Worm (Caenorhabditis elegans) whole organism, late embryonic: ENCODE results near the gene npr-8.

ENCODE experiments used
- C08G9.2 ChIP-seq: sonication (generic microtip); optimal IDR thresholded peaks from 2 replicates; lab custom pipeline; 2016; ENCODE audit warnings: mild to moderate bottlenecking, missing genetic modification characterization, moderate library complexity, missing compliant biosample characterization
- F13H6.1 ChIP-seq: sonication (generic microtip); optimal IDR thresholded peaks from 2 replicates; lab custom pipeline; 2016; ENCODE audit warnings: missing genetic modification characterization, missing compliant biosample characterization
- K02D7.2 ChIP-seq: sonication (generic microtip); optimal IDR thresholded peaks from 2 replicates; lab custom pipeline; 2017; ENCODE audit warnings: mild to moderate bottlenecking, missing genetic modification characterization, missing compliant biosample characterization
- K09A11.1 ChIP-seq: sonication (generic microtip); optimal IDR thresholded peaks from 2 replicates; lab custom pipeline; 2017; ENCODE audit warnings: antibody characterized with exemption, mild to moderate bottlenecking, missing genetic modification characterization, missing compliant biosample characterization; ENCODE audit not compliant: insufficient read depth
- T23F11.4 ChIP-seq: fragments of 200-800 bp; sonication (Bioruptor generic); optimal IDR thresholded peaks from 2 replicates; lab custom pipeline; 2018; ENCODE audit warnings: mild to moderate bottlenecking, missing genetic modification characterization, missing compliant biosample characterization
- ahr-1 ChIP-seq: sonication (generic microtip); optimal IDR thresholded peaks from 2 replicates; lab custom pipeline; 2016; ENCODE audit warnings: missing genetic modification characterization, missing compliant biosample characterization
- ama-1 ChIP-seq: fragments of 150-350 bp; optimal IDR thresholded peaks from 2 replicates; lab custom pipeline; 2014
- ceh-18 ChIP-seq: sonication (generic microtip); optimal IDR thresholded peaks from 2 replicates; lab custom pipeline; 2016; ENCODE audit warnings: missing genetic modification characterization, missing compliant biosample characterization
- ceh-2 ChIP-seq: sonication (generic microtip); optimal IDR thresholded peaks from 2 replicates; lab custom pipeline; 2016; ENCODE audit warnings: missing genotype, missing genetic modification characterization, missing compliant biosample characterization
- ceh-24 ChIP-seq: sonication (generic microtip); optimal IDR thresholded peaks from 2 replicates; lab custom pipeline; 2016; ENCODE audit warnings: mild to moderate bottlenecking, missing genetic modification characterization, missing compliant biosample characterization
- ceh-30 ChIP-seq: fragments of 150-350 bp; optimal IDR thresholded peaks from 2 replicates; lab custom pipeline; 2014; ENCODE audit warnings: missing biosample characterization, missing genetic modification characterization
- ceh-31 ChIP-seq: sonication (generic microtip); optimal IDR thresholded peaks from 2 replicates; lab custom pipeline; 2016; ENCODE audit warnings: missing genetic modification characterization, missing compliant biosample characterization
- ceh-34 ChIP-seq: sonication (generic microtip); optimal IDR thresholded peaks from 2 replicates; lab custom pipeline; 2016; ENCODE audit warnings: mild to moderate bottlenecking, missing genetic modification characterization, missing compliant biosample characterization
- ceh-45 ChIP-seq: fragments of 200-800 bp; sonication (Bioruptor generic); IDR thresholded peaks from 2 replicates; pipeline ENCODE4 v1.3.6; 2022; ENCODE audit warnings: missing genetic modification reagents, missing genetic modification characterization, missing compliant biosample characterization
- ceh-6 ChIP-seq: fragments of 200-800 bp; sonication (Bioruptor generic); optimal IDR thresholded peaks from 2 replicates; lab custom pipeline; 2018; ENCODE audit warnings: mild to moderate bottlenecking, missing genetic modification characterization, missing compliant biosample characterization
- ceh-9 ChIP-seq: sonication (generic microtip); optimal IDR thresholded peaks from 2 replicates; lab custom pipeline; 2016; ENCODE audit warnings: mild to moderate bottlenecking, missing genetic modification characterization, inconsistent platforms, missing compliant biosample characterization
- che-1 ChIP-seq: sonication (generic microtip); optimal IDR thresholded peaks from 2 replicates; lab custom pipeline; 2016; ENCODE audit warnings: mild to moderate bottlenecking, missing genetic modification characterization, missing compliant biosample characterization
- elt-2 ChIP-seq: sonication (generic microtip); optimal IDR thresholded peaks from 2 replicates; lab custom pipeline; 2016; ENCODE audit warnings: missing genetic modification reagents, missing genetic modification characterization, missing compliant biosample characterization
- elt-4 ChIP-seq: sonication (generic microtip); optimal IDR thresholded peaks from 2 replicates; lab custom pipeline; 2016; ENCODE audit warnings: missing genetic modification characterization, missing compliant biosample characterization
- ets-4 ChIP-seq: sonication (generic microtip); optimal IDR thresholded peaks from 2 replicates; lab custom pipeline; 2016; ENCODE audit warnings: missing genetic modification characterization, missing compliant biosample characterization
- eyg-1 ChIP-seq: sonication (generic microtip); optimal IDR thresholded peaks from 2 replicates; lab custom pipeline; 2016; ENCODE audit warnings: missing genotype, missing genetic modification characterization, missing compliant biosample characterization
- fax-1 ChIP-seq: sonication (generic microtip); optimal IDR thresholded peaks from 2 replicates; lab custom pipeline; 2016; ENCODE audit warnings: missing genotype, missing genetic modification characterization, missing compliant biosample characterization
- fkh-6 ChIP-seq: sonication (generic microtip); optimal IDR thresholded peaks from 2 replicates; lab custom pipeline; 2016; ENCODE audit warnings: missing genetic modification characterization, missing compliant biosample characterization
- gmeb-2 ChIP-seq: sonication (generic microtip); optimal IDR thresholded peaks from 2 replicates; lab custom pipeline; 2016; ENCODE audit warnings: missing genetic modification characterization, inconsistent platforms, missing compliant biosample characterization
- hlh-13 ChIP-seq: fragments of 200-800 bp; sonication (Bioruptor generic); optimal IDR thresholded peaks from 2 replicates; lab custom pipeline; 2018; ENCODE audit warnings: mild to moderate bottlenecking, missing genetic modification characterization, missing compliant biosample characterization
- hlh-15 ChIP-seq: sonication (generic microtip); optimal IDR thresholded peaks from 2 replicates; lab custom pipeline; 2016; ENCODE audit warnings: missing genetic modification characterization, missing compliant biosample characterization
- hlh-30 ChIP-seq: sonication (generic microtip); optimal IDR thresholded peaks from 2 replicates; lab custom pipeline; 2017; ENCODE audit warnings: antibody characterized with exemption, missing genetic modification characterization, missing compliant biosample characterization; ENCODE audit not compliant: insufficient read depth
- lim-6 ChIP-seq: sonication (generic microtip); optimal IDR thresholded peaks from 2 replicates; lab custom pipeline; 2016; ENCODE audit warnings: missing genetic modification characterization, missing compliant biosample characterization
- lin-11 ChIP-seq: fragments of 200-800 bp; sonication (Bioruptor generic); optimal IDR thresholded peaks from 2 replicates; lab custom pipeline; 2018; ENCODE audit warnings: mild to moderate bottlenecking, missing genetic modification characterization, missing compliant biosample characterization
- mec-3 ChIP-seq: sonication (generic microtip); optimal IDR thresholded peaks from 2 replicates; lab custom pipeline; 2016; ENCODE audit warnings: borderline replicate concordance, missing genetic modification characterization, missing compliant biosample characterization
- nhr-232 ChIP-seq: sonication (generic microtip); optimal IDR thresholded peaks from 2 replicates; lab custom pipeline; 2016; ENCODE audit warnings: missing genetic modification characterization, missing compliant biosample characterization
- npax-4 ChIP-seq: sonication (generic microtip); optimal IDR thresholded peaks from 2 replicates; lab custom pipeline; 2016; ENCODE audit warnings: missing genetic modification characterization, missing compliant biosample characterization
- odd-2 ChIP-seq: sonication (generic microtip); optimal IDR thresholded peaks from 2 replicates; lab custom pipeline; 2017; ENCODE audit warnings: antibody characterized with exemption, mild to moderate bottlenecking, missing genetic modification characterization, missing compliant biosample characterization
- pax-1 ChIP-seq: fragments of 150-350 bp; optimal IDR thresholded peaks from 2 replicates; lab custom pipeline; 2014; ENCODE audit warnings: missing biosample characterization, missing genetic modification characterization
- pha-2 ChIP-seq: sonication (generic microtip); optimal IDR thresholded peaks from 2 replicates; lab custom pipeline; 2017; ENCODE audit warnings: mild to moderate bottlenecking, missing genetic modification characterization, missing compliant biosample characterization
- pha-4 ChIP-seq: fragments of 150-350 bp; optimal IDR thresholded peaks from 2 replicates; lab custom pipeline; 2018; ENCODE audit warnings: missing biosample characterization, missing genetic modification reagents, missing genetic modification characterization
- sdc-2 ChIP-seq: sonication (generic microtip); optimal IDR thresholded peaks from 2 replicates; lab custom pipeline; 2016; ENCODE audit warnings: missing genotype, missing genetic modification characterization, missing compliant biosample characterization
- sox-4 ChIP-seq: sonication (generic microtip); optimal IDR thresholded peaks from 2 replicates; lab custom pipeline; 2017; ENCODE audit warnings: mild to moderate bottlenecking, missing genetic modification characterization, inconsistent platforms, missing compliant biosample characterization
- tbx-7 ChIP-seq: sonication (generic microtip); optimal IDR thresholded peaks from 2 replicates; lab custom pipeline; 2016; ENCODE audit warnings: missing genotype, missing genetic modification characterization, missing compliant biosample characterization
- unc-55 ChIP-seq: sonication (generic microtip); optimal IDR thresholded peaks from 2 replicates; lab custom pipeline; 2017; ENCODE audit warnings: missing biosample characterization, missing genetic modification reagents, missing genetic modification characterization
- unc-86 ChIP-seq: sonication (generic microtip); optimal IDR thresholded peaks from 2 replicates; lab custom pipeline; 2016; ENCODE audit warnings: missing genetic modification characterization, missing compliant biosample characterization
- zip-5 ChIP-seq: sonication (generic microtip); optimal IDR thresholded peaks from 2 replicates; lab custom pipeline; 2016; ENCODE audit warnings: missing genetic modification characterization, missing compliant biosample characterization

Gene npr-8

ce11 chrX:7404551-7404950 is 27.4 kb downstream of the npr-8 start:
- TF ChIP-seq elt-4 (tag; lab: Kevin White, UChicago) (no peak), ahr-1 (tag; lab: Kevin White, UChicago) (no peak), pax-1 (tag; lab: Kevin White, UChicago) (no peak), fax-1 (tag; lab: Kevin White, UChicago) (no peak), che-1 (no peak), C08G9.2 (tag; lab: Kevin White, UChicago) (no peak), tbx-7 (tag; lab: Kevin White, UChicago) (no peak), lim-6 (tag; lab: Kevin White, UChicago) (no peak), pha-4 (tag; lab: Kevin White, UChicago) (no peak), ceh-2 (tag; lab: Kevin White, UChicago) (no peak), ceh-6 (GFP tag; lab: Kevin White, UChicago) (no peak), zip-5 (tag; lab: Kevin White, UChicago) (no peak), lin-11 (tag; lab: Kevin White, UChicago) (no peak), elt-2 (no peak), sox-4 (tag; lab: Kevin White, UChicago) (no peak), eyg-1 (tag; lab: Kevin White, UChicago) (no peak), gmeb-2 (tag; lab: Kevin White, UChicago) (no peak), ceh-18 (tag; lab: Kevin White, UChicago) (no peak), unc-55 (GFP tag; lab: Kevin White, UChicago) (no peak), ceh-9 (tag; lab: Kevin White, UChicago) (no peak)
- TF ChIP-seq, all 69 proteins: peak for 0

ce11 chrX:7405393-7405792 is 28.3 kb downstream of the npr-8 start, which contains the start of gene C10A4.3:
Gene C10A4.3, plus strand, starts transcription at chrX:7405693.
- TF ChIP-seq ceh-2 (tag; lab: Kevin White, UChicago) (no peak), mec-3 (tag; lab: Kevin White, UChicago) (no peak), nhr-232 (tag; lab: Kevin White, UChicago) (no peak), hlh-30 (tag; lab: Kevin White, UChicago) (no peak), ets-4 (no peak), ceh-30 (tag; lab: Kevin White, UChicago) (no peak), elt-4 (tag; lab: Kevin White, UChicago) (no peak), gmeb-2 (tag; lab: Kevin White, UChicago) (no peak), ceh-9 (tag; lab: Kevin White, UChicago) (no peak), sox-4 (tag; lab: Kevin White, UChicago) (no peak), K09A11.1 (no peak), T23F11.4 (no peak), ceh-45 (no peak), ceh-6 (GFP tag; lab: Kevin White, UChicago) (no peak), hlh-13 (no peak), hlh-15 (tag; lab: Kevin White, UChicago) (no peak)

ce11 chrX:7407749-7408148 is 30.6 kb downstream of the npr-8 start:
- TF ChIP-seq elt-4 (tag; lab: Kevin White, UChicago): no peak

- no peak for TF ChIP-seq lin-11 (tag; lab: Kevin White, UChicago)
- no peak for TF ChIP-seq ceh-6 (GFP tag; lab: Kevin White, UChicago)
- no peak for TF ChIP-seq pha-2 (tag; lab: Kevin White, UChicago)
- no peak for TF ChIP-seq C08G9.2 (tag; lab: Kevin White, UChicago)
- TF ChIP-seq unc-55 (GFP tag; lab: Kevin White, UChicago): no peak
- TF ChIP-seq ceh-45: no peak
These were observed 31.9 kb downstream of the npr-8 start for ce11 chrX:7409030-7409429.

ce11 chrX:7409935-7410334 is 32.8 kb downstream of the npr-8 start, which contains the start of gene C10A4.2:
Gene C10A4.2, plus strand, starts transcription at chrX:7410235.
- TF ChIP-seq ceh-31 (no peak), ceh-24 (tag; lab: Kevin White, UChicago) (no peak), odd-2 (tag; lab: Kevin White, UChicago) (no peak), ama-1 (no peak), K09A11.1 (no peak), che-1 (no peak), T23F11.4 (no peak), sdc-2 (tag; lab: Kevin White, UChicago) (no peak), ceh-34 (tag; lab: Kevin White, UChicago) (no peak), mec-3 (tag; lab: Kevin White, UChicago) (no peak), eyg-1 (tag; lab: Kevin White, UChicago) (no peak), hlh-13 (no peak), npax-4 (tag; lab: Kevin White, UChicago) (no peak), unc-86 (no peak), F13H6.1 (tag; lab: Kevin White, UChicago) (no peak), hlh-30 (tag; lab: Kevin White, UChicago) (no peak), unc-55 (GFP tag; lab: Kevin White, UChicago) (no peak), zip-5 (tag; lab: Kevin White, UChicago) (no peak), fkh-6 (no peak), K02D7.2 (tag; lab: Kevin White, UChicago) (no peak)
